Worm (Caenorhabditis elegans) whole organism, L3 larva: ENCODE measurements around the gene E02H4.8.
A peak's percentile ranks its signal among the peaks of the same experiment; 100 is the strongest.

ENCODE experiments used
- R02D3.7 ChIP-seq: fragments of 150-350 bp; optimal IDR thresholded peaks from 2 replicates; lab custom pipeline; 2014; ENCODE audit warnings: missing biosample characterization, missing genetic modification characterization
- aly-2 ChIP-seq: fragments of 150-350 bp; optimal IDR thresholded peaks from 2 replicates; lab custom pipeline; 2014; ENCODE audit warnings: missing biosample characterization, missing genetic modification characterization
- ama-1 ChIP-seq: fragments of 150-350 bp; optimal IDR thresholded peaks from 2 replicates; lab custom pipeline; 2018
- ceh-16 ChIP-seq: sonication (generic microtip); optimal IDR thresholded peaks from 2 replicates; lab custom pipeline; 2017; ENCODE audit warnings: missing biosample characterization, missing genetic modification characterization
- ceh-28 ChIP-seq: fragments of 150-350 bp; optimal IDR thresholded peaks from 2 replicates; lab custom pipeline; 2014; ENCODE audit warnings: missing biosample characterization, missing genetic modification reagents, missing genetic modification characterization
- ceh-9 ChIP-seq: sonication (generic microtip); optimal IDR thresholded peaks from 2 replicates; lab custom pipeline; 2018; ENCODE audit warnings: missing biosample characterization, missing genetic modification characterization
- daf-12 ChIP-seq: fragments of 150-350 bp; optimal IDR thresholded peaks from 2 replicates; lab custom pipeline; 2014; ENCODE audit warnings: missing biosample characterization, missing genetic modification reagents, missing genetic modification characterization
- egl-27 ChIP-seq: sonication (generic microtip); optimal IDR thresholded peaks from 4 replicates; lab custom pipeline; 2017; ENCODE audit warnings: missing biosample characterization, missing genetic modification reagents, missing genetic modification characterization
- elt-1 ChIP-seq: fragments of 150-350 bp; optimal IDR thresholded peaks from 2 replicates; lab custom pipeline; 2014; ENCODE audit warnings: missing biosample characterization, missing genetic modification characterization
- elt-2 ChIP-seq: sonication (generic microtip); optimal IDR thresholded peaks from 2 replicates; lab custom pipeline; 2016; ENCODE audit warnings: missing genetic modification reagents, mild to moderate bottlenecking, missing genetic modification characterization, missing compliant biosample characterization
- elt-3 ChIP-seq, 3 experiments: fragments of 150-350 bp in 1 of 3; sonication (generic microtip) in 2 of 3; optimal IDR thresholded peaks; 2 replicates in 2 of 3; 4 replicates in 1 of 3; lab custom pipeline; 2014 to 2017; ENCODE audit warnings: missing biosample characterization in 3 of 3, missing genetic modification characterization in 3 of 3
- eor-1 ChIP-seq, 2 experiments: fragments of 150-350 bp; optimal IDR thresholded peaks; 2 replicates each; lab custom pipeline; 2014 to 2018; ENCODE audit warnings: missing biosample characterization in 2 of 2, missing genetic modification characterization in 2 of 2
- fkh-10 ChIP-seq: sonication (generic microtip); optimal IDR thresholded peaks from 2 replicates; lab custom pipeline; 2017; ENCODE audit warnings: missing biosample characterization, missing genetic modification reagents, missing genetic modification characterization
- hmg-11 ChIP-seq: sonication (generic microtip); optimal IDR thresholded peaks from 2 replicates; lab custom pipeline; 2016; ENCODE audit warnings: missing genetic modification characterization, missing compliant biosample characterization
- jun-1 ChIP-seq: fragments of 150-350 bp; optimal IDR thresholded peaks from 2 replicates; lab custom pipeline; 2014; ENCODE audit warnings: missing biosample characterization, missing genetic modification reagents, missing genetic modification characterization
- lin-15B ChIP-seq: fragments of 150-350 bp; optimal IDR thresholded peaks from 2 replicates; lab custom pipeline; 2014; ENCODE audit warnings: missing biosample characterization, missing genetic modification characterization
- lin-39 ChIP-seq: fragments of 150-350 bp; optimal IDR thresholded peaks from 2 replicates; lab custom pipeline; 2018; ENCODE audit warnings: missing biosample characterization, missing genetic modification reagents, missing genetic modification characterization
- mdl-1 ChIP-seq: fragments of 150-350 bp; optimal IDR thresholded peaks from 2 replicates; lab custom pipeline; 2014; ENCODE audit warnings: missing biosample characterization, missing genetic modification characterization
- mml-1 ChIP-seq: fragments of 150-350 bp; sonication (generic microtip); optimal IDR thresholded peaks from 3 replicates; lab custom pipeline; 2014; ENCODE audit warnings: missing biosample characterization, missing genetic modification characterization
- nfya-1 ChIP-seq: sonication (generic microtip); optimal IDR thresholded peaks from 2 replicates; lab custom pipeline; 2017; ENCODE audit warnings: missing genetic modification characterization, mild to moderate bottlenecking, missing compliant biosample characterization, antibody characterized with exemption, moderate library complexity; ENCODE audit not compliant: insufficient read depth
- nhr-11 ChIP-seq: fragments of 150-350 bp; optimal IDR thresholded peaks from 2 replicates; lab custom pipeline; 2014; ENCODE audit warnings: missing biosample characterization, missing genetic modification characterization
- nhr-12 ChIP-seq: fragments of 150-350 bp; optimal IDR thresholded peaks from 2 replicates; lab custom pipeline; 2014; ENCODE audit warnings: missing biosample characterization, missing genetic modification characterization
- nhr-237 ChIP-seq: fragments of 150-350 bp; optimal IDR thresholded peaks from 2 replicates; lab custom pipeline; 2014; ENCODE audit warnings: missing biosample characterization, missing genetic modification characterization
- nhr-25 ChIP-seq: sonication (generic microtip); optimal IDR thresholded peaks from 2 replicates; lab custom pipeline; 2017; ENCODE audit warnings: missing biosample characterization, missing genetic modification characterization
- nhr-28 ChIP-seq: fragments of 150-350 bp; optimal IDR thresholded peaks from 2 replicates; lab custom pipeline; 2014; ENCODE audit warnings: missing biosample characterization, missing genetic modification characterization
- nhr-43 ChIP-seq: sonication (generic microtip); optimal IDR thresholded peaks from 2 replicates; lab custom pipeline; 2016; ENCODE audit warnings: mild to moderate bottlenecking, missing genetic modification characterization, missing compliant biosample characterization; ENCODE audit not compliant: poor library complexity, severe bottlenecking
- nhr-67 ChIP-seq: fragments of 150-350 bp; optimal IDR thresholded peaks from 2 replicates; lab custom pipeline; 2014; ENCODE audit warnings: missing biosample characterization, missing genetic modification characterization
- nhr-76 ChIP-seq: fragments of 150-350 bp; sonication (generic microtip); optimal IDR thresholded peaks from 5 replicates; lab custom pipeline; 2014; ENCODE audit warnings: missing biosample characterization, missing genetic modification characterization
- pqm-1 ChIP-seq: fragments of 150-350 bp; optimal IDR thresholded peaks from 2 replicates; lab custom pipeline; 2017; ENCODE audit warnings: missing biosample characterization, missing genetic modification characterization, inconsistent platforms
- sea-2 ChIP-seq: fragments of 150-350 bp; sonication (generic microtip); optimal IDR thresholded peaks from 4 replicates; lab custom pipeline; 2014; ENCODE audit warnings: missing biosample characterization, missing genetic modification reagents, missing genetic modification characterization
- skn-1 ChIP-seq: fragments of 150-350 bp; optimal IDR thresholded peaks from 2 replicates; lab custom pipeline; 2014; ENCODE audit warnings: missing biosample characterization, missing genetic modification characterization
- snpc-4 ChIP-seq: fragments of 150-350 bp; optimal IDR thresholded peaks from 2 replicates; lab custom pipeline; 2014; ENCODE audit warnings: missing biosample characterization, missing genetic modification characterization
- tbx-2 ChIP-seq: sonication (generic microtip); optimal IDR thresholded peaks from 2 replicates; lab custom pipeline; 2016; ENCODE audit warnings: mild to moderate bottlenecking, missing genetic modification characterization, missing compliant biosample characterization
- unc-39 ChIP-seq: sonication (generic microtip); optimal IDR thresholded peaks from 4 replicates; lab custom pipeline; 2017; ENCODE audit warnings: missing biosample characterization, missing genetic modification characterization
- unc-62 ChIP-seq: fragments of 150-350 bp; sonication (generic microtip); optimal IDR thresholded peaks from 4 replicates; lab custom pipeline; 2014; ENCODE audit warnings: missing biosample characterization, missing genetic modification reagents, missing genetic modification characterization
- ztf-11 ChIP-seq: fragments of 150-350 bp; optimal IDR thresholded peaks from 2 replicates; lab custom pipeline; 2014; ENCODE audit warnings: missing biosample characterization, missing genetic modification characterization
- ztf-4 ChIP-seq: fragments of 150-350 bp; optimal IDR thresholded peaks from 2 replicates; lab custom pipeline; 2014; ENCODE audit warnings: missing biosample characterization, missing genetic modification characterization

Gene E02H4.8

ce11 chrX:14267781-14268180, 4.4 kb upstream of the E02H4.8 start, which contains the start of gene del-1:
Gene del-1 (plus strand): TSS chrX:14268081.
- TF ChIP-seq nhr-12 = no peak
- TF ChIP-seq eor-1 (tag; optimal IDR thresholded peaks at IDR 0.05; lab: Kevin White, UChicago) = no peak
- no peak for TF ChIP-seq nhr-237 (tag; lab: Kevin White, UChicago)
- TF ChIP-seq R02D3.7 (tag; lab: Kevin White, UChicago) = no peak
- no peak for TF ChIP-seq ztf-4
- no peak for TF ChIP-seq ceh-28 (tag; lab: Kevin White, UChicago)
- TF ChIP-seq ama-1 = no peak
- TF ChIP-seq daf-12 (tag; lab: Kevin White, UChicago) = no peak
- no peak for TF ChIP-seq lin-39 (tag; lab: Kevin White, UChicago)
- TF ChIP-seq nhr-43 (tag; lab: Kevin White, UChicago) = no peak
- TF ChIP-seq unc-62 (GFP tag; lab: Kevin White, UChicago) = no peak
- no peak for TF ChIP-seq elt-2 (tag; lab: Kevin White, UChicago)
- TF ChIP-seq elt-1 = no peak
- TF ChIP-seq ceh-9 = no peak
- TF ChIP-seq nfya-1 (tag; lab: Kevin White, UChicago) = no peak
- no peak for TF ChIP-seq skn-1 (tag; lab: Kevin White, UChicago)
- TF ChIP-seq aly-2 (tag; lab: Kevin White, UChicago) = no peak
- TF ChIP-seq nhr-11 (tag; lab: Kevin White, UChicago) = no peak

- TF ChIP-seq elt-1 = peak; percentile 65
- TF ChIP-seq elt-2 (tag; lab: Kevin White, UChicago) = no peak
- no peak for TF ChIP-seq snpc-4 (tag; lab: Kevin White, UChicago)
These were observed 3.8 kb upstream of the E02H4.8 start for ce11 chrX:14267170-14267569.

- TF ChIP-seq egl-27 (tag; lab: Kevin White, UChicago) (no peak), tbx-2 (tag; lab: Kevin White, UChicago) (no peak), nhr-43 (tag; lab: Kevin White, UChicago) (no peak), ztf-4 (no peak), ceh-28 (tag; lab: Kevin White, UChicago) (no peak), nfya-1 (tag; lab: Kevin White, UChicago) (no peak), nhr-237 (tag; lab: Kevin White, UChicago) (no peak), fkh-10 (GFP tag; lab: Kevin White, UChicago) (no peak), elt-2 (tag; lab: Kevin White, UChicago) (no peak), mdl-1 (tag; lab: Kevin White, UChicago) (no peak), sea-2 (no peak), jun-1 (tag; lab: Kevin White, UChicago) (no peak), lin-39 (tag; lab: Kevin White, UChicago) (no peak), R02D3.7 (tag; lab: Kevin White, UChicago) (no peak), elt-3 (tag; optimal IDR thresholded peaks at IDR 0.05; lab: Kevin White, UChicago) (no peak)
These were observed 5.7 kb downstream of the E02H4.8 start, which contains the start of gene E02H4.4 for ce11 chrX:14257661-14258060. Gene E02H4.4 (plus strand): TSS chrX:14257961.

ce11 chrX:14255973-14256372, 7.4 kb downstream of the E02H4.8 start, which contains the start of gene E02H4.7:
Gene E02H4.7 (plus strand): TSS chrX:14256273.
- peak; percentile 12 for TF ChIP-seq pqm-1 (tag; lab: Kevin White, UChicago)
- TF ChIP-seq nhr-67 (tag; lab: Kevin White, UChicago) = no peak
- TF ChIP-seq elt-2 (tag; lab: Kevin White, UChicago) = peak; percentile 36

ce11 chrX:14255031-14255430, 8.3 kb downstream of the E02H4.8 start, which contains the start of gene E02H4.5:
Gene E02H4.5 (minus strand): TSS chrX:14255131.
- TF ChIP-seq ceh-16 (no peak), nhr-25 (no peak), hmg-11 (tag; lab: Kevin White, UChicago) (no peak), ceh-9 (no peak), unc-39 (tag; lab: Kevin White, UChicago) (no peak), daf-12 (tag; lab: Kevin White, UChicago) (no peak)

ce11 chrX:14252042-14252441, 11.3 kb downstream of the E02H4.8 start, which contains the start of gene E02H4.6:
Gene E02H4.6 (minus strand): TSS chrX:14252142.
- no peak for TF ChIP-seq mml-1 (tag; lab: Kevin White, UChicago)
- TF ChIP-seq nhr-237 (tag; lab: Kevin White, UChicago) = no peak
- TF ChIP-seq ceh-16 = no peak
- TF ChIP-seq nhr-76 (tag; lab: Kevin White, UChicago) = no peak
- TF ChIP-seq fkh-10 (GFP tag; lab: Kevin White, UChicago) = no peak
- no peak for TF ChIP-seq elt-3 (tag; optimal IDR thresholded peaks at IDR 0.05; lab: Kevin White, UChicago)
- no peak for TF ChIP-seq nhr-25
- no peak for TF ChIP-seq tbx-2 (tag; lab: Kevin White, UChicago)
- TF ChIP-seq lin-39 (tag; lab: Kevin White, UChicago) = no peak
- no peak for TF ChIP-seq ztf-11 (tag; lab: Kevin White, UChicago)
- TF ChIP-seq eor-1 (tag; optimal IDR thresholded peaks at IDR 0.05; lab: Kevin White, UChicago) = no peak
- TF ChIP-seq R02D3.7 (tag; lab: Kevin White, UChicago) = no peak
- no peak for TF ChIP-seq pqm-1 (tag; lab: Kevin White, UChicago)
- no peak for TF ChIP-seq daf-12 (tag; lab: Kevin White, UChicago)
- no peak for TF ChIP-seq egl-27 (tag; lab: Kevin White, UChicago)
- no peak for TF ChIP-seq unc-39 (tag; lab: Kevin White, UChicago)
- TF ChIP-seq nhr-12 = no peak
- TF ChIP-seq lin-15B (tag; lab: Kevin White, UChicago) = no peak
- no peak for TF ChIP-seq nhr-28 (tag; lab: Kevin White, UChicago)
